Worm (Caenorhabditis elegans): Measurements from ENCODE around the gene dct-12.

DNA sequence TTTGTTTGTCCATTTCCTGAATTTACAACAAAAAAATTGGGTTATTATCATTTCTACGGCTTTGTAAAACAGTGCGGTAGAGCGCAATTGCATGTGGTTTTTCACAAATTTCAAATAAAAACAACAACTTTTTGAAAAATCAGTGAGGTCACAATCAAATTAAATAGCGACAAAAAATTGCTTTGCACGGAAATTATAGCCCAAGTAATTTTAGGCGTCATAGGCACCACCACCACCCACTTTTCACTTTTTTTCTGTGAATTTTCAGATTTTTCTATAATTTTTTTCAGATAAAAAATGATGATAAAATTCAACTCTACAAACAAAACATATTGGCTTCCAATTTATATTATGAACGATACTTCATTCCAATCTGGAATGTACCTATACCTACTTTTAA is 25.0 kb upstream of the dct-12 start, which contains the start of gene sre-38:
- TF ChIP-seq scrt-1 (GFP tag; IDR thresholded peaks at IDR 0.05), result no peak
- TF ChIP-seq hmbx-1 (tag; optimal IDR thresholded peaks at IDR 0.05), result no peak
- TF ChIP-seq ama-1 (optimal IDR thresholded peaks at IDR 0.05), result no peak
- TF ChIP-seq hnd-1 (tag; optimal IDR thresholded peaks at IDR 0.05), result no peak
